Worm (Caenorhabditis elegans) whole organism, midembryonic: ENCODE results near the gene C50A2.7.
A peak's percentile ranks its signal among the peaks of the same experiment; 100 is the strongest.

Experiments used
- T22C8.4 ChIP-seq: fragments of 200-800 bp; sonication (Bioruptor generic); IDR thresholded peaks from 2 replicates; pipeline ENCODE4 v1.3.6; 2022; ENCODE audit warnings: missing genetic modification characterization, missing compliant biosample characterization
- cog-1 ChIP-seq: sonication (generic microtip); optimal IDR thresholded peaks from 2 replicates; lab custom pipeline; 2016; ENCODE audit warnings: missing genetic modification characterization, missing compliant biosample characterization
- flt-1 ChIP-seq: fragments of 200-800 bp; sonication (Bioruptor generic); IDR thresholded peaks from 2 replicates; pipeline ENCODE4 v1.3.6; 2022; ENCODE audit warnings: missing genetic modification characterization, missing compliant biosample characterization
- klf-2 ChIP-seq: fragments of 200-800 bp; sonication (Bioruptor generic); conservative IDR thresholded peaks from 2 replicates; pipeline ENCODE4 v1.3.6; 2022; ENCODE audit warnings: missing genetic modification reagents, missing genetic modification characterization, missing compliant biosample characterization
- med-1 ChIP-seq: sonication (generic microtip); optimal IDR thresholded peaks from 2 replicates; lab custom pipeline; 2017; ENCODE audit warnings: missing genetic modification characterization, mild to moderate bottlenecking, missing compliant biosample characterization, antibody characterized with exemption, missing genetic modification reagents; ENCODE audit not compliant: insufficient read depth
- ref-1 ChIP-seq: fragments of 200-800 bp; sonication (Bioruptor generic); conservative IDR thresholded peaks from 2 replicates; pipeline ENCODE4 v1.3.6; 2022; ENCODE audit warnings: missing genetic modification reagents, missing genetic modification characterization, missing compliant biosample characterization
- tab-1 ChIP-seq: fragments of 200-800 bp; sonication (Bioruptor generic); IDR thresholded peaks from 2 replicates; pipeline ENCODE4 v1.3.6; 2022; ENCODE audit warnings: missing genetic modification characterization, missing compliant biosample characterization
- ztf-23 ChIP-seq: fragments of 200-800 bp; sonication (Bioruptor generic); IDR thresholded peaks from 2 replicates; pipeline ENCODE4 v1.3.6; 2022; ENCODE audit warnings: missing genetic modification reagents, missing genetic modification characterization, missing compliant biosample characterization
- ztf-29 ChIP-seq: fragments of 200-800 bp; sonication (Bioruptor generic); IDR thresholded peaks from 2 replicates; pipeline ENCODE4 v1.3.6; 2022; ENCODE audit warnings: missing genetic modification reagents, missing genetic modification characterization, missing compliant biosample characterization

Gene C50A2.7

DNA sequence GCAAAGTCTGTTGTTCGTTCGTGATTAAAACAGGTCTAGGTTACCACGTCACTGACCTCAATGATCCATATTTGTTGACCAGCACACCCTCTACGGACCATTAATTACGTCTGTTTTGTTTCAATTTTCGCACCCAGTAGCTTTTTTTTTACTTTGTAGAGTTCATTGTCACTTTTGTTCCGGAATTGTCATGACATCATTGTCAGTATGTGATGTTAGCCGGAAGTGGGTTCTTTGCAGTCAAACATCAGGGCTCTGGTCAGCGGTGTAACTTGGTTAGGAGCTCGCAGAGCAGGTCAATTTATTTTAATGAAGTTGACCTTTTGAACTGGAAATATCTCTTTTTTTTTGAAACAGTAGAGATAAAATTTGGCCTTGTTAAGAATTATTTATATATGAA, 26.6 kb upstream of the C50A2.7 start, which contains the start of gene C44B12.6:
Gene C44B12.6, minus strand, starts transcription at position 101 of the 400 bp plus-strand sequence.
- TF ChIP-seq flt-1: no peak
- TF ChIP-seq T22C8.4 (GFP tag; lab: Robert Waterston, UW): no peak
- no peak for TF ChIP-seq cog-1

DNA sequence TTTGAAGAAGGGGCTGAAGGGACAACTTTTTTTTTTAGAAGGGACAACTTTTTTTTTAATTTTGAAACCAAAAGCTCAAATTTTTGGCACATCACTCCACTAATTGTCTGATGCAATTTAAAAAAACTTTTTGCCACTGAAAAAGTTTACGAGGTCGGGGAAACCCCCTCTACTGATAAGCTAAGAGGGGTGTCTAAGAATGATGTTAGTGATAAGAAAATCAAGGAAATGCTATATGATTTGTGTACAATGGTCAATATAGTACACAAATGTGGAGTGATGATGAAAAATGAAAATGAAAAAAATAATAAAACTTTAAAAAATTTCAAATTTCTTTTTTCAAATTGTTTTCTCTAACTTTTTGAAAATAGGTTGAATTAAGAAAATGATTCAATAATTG, 15.6 kb upstream of the C50A2.7 start:
- TF ChIP-seq klf-2 (GFP tag; lab: Robert Waterston, UW) (no peak), T22C8.4 (GFP tag; lab: Robert Waterston, UW) (no peak), ztf-29 (GFP tag; lab: Robert Waterston, UW) (no peak), ztf-23 (GFP tag; lab: Robert Waterston, UW) (no peak)

DNA sequence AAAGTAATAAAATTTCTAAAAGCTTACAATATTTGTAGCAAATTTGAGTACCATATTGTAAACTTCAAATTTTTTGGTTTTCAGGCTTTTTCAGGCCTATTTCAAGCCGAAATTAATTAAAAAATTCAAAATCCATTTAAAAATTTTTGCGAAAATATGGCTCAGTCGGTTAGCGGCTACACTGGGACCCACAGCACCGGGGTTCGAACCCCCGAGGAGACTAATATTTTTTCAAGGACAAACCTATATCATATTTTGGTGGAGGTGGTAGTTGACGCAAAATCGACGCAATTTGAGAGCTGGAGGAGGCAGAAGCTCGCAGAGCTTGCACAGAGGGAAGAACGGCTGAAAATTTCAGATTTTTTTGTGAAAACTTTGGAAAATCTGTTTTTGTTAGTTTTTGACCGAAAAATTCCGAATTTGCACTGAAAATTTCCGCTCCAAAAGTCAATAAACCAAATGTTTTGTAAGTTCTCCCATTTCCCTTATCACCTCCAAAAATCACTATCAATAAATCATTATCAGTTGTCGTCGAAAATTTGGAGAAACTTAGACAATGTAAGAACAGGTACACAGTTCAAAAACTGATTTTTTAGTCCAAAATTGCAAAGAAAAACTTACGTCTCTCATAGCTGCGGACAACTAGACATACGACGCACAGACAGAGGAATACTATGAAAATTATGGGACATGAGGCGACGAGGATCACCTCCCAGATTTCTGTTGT, 14.6 kb upstream of the C50A2.7 start:
- TF ChIP-seq ztf-23 (GFP tag; lab: Robert Waterston, UW) (no peak), med-1 (GFP tag; lab: Kevin White, UChicago) (no peak), flt-1 (no peak)

DNA sequence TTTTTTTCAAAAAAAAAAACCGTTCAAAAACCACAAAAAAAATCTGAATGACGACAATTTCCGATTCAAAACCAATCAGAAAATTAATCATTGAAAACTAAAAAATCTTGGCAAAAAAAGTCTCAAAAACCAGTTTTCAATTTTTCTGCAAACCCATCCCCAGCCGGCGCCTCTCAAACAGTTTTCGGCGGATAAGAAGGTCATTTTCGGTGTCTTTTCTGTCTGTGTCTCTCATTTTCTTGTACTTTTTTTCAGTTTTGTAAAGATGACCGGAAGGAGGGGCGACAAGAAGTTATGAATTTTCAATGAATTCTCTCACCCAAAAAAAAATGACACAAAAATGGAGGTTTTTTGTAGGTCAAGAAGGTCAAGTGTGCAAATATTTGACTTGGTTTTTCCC, 8.0 kb upstream of the C50A2.7 start:
- no peak for TF ChIP-seq ztf-29 (GFP tag; lab: Robert Waterston, UW)

DNA sequence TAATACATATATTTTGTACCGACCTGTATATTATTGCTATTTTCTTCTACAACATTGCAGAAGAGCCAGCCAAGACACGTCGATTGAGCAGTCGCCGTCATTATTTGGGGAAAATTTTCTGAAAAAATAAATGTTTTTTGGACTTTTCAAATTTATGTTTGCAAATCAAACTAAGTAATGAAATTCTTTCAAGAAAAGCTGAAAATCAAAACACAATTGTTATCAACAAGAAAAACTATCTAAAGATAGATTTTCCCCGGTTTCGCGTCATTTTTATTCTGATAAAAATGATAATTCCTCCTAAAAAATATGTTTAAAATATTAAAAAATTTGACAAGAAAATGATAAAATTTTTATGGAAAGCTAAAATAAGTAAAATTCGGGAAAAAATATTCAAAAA, 5.3 kb upstream of the C50A2.7 start, which contains the start of gene C50A2.3:
Gene C50A2.3, minus strand, starts transcription at position 101 of the 400 bp plus-strand sequence.
- TF ChIP-seq tab-1 (no peak), klf-2 (GFP tag; lab: Robert Waterston, UW) (no peak), T22C8.4 (GFP tag; lab: Robert Waterston, UW) (no peak), flt-1 (no peak), ztf-23 (GFP tag; lab: Robert Waterston, UW) (no peak), ref-1 (GFP tag; lab: Robert Waterston, UW) (no peak), med-1 (GFP tag; lab: Kevin White, UChicago) (no peak), cog-1 (no peak), ztf-29 (GFP tag; lab: Robert Waterston, UW) (no peak)

DNA sequence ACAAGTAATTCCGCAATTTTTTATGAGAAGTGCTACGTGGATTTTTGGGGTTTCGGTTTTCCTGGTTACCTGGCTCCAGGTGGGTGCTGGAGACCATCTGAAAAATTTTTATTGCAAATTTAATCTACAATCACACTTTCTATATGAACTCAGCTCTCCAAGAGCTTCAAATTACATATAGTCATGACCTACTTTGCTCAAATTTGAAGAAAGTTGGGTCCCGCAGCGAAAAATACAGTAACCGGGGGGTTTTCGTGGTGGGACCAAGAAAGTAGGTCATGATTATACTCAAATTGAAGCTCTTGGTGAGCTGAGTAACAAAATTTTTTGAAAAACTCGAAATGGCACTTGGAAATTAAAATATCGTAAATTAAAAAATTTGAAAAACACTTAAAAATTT, 2.8 kb upstream of the C50A2.7 start, which contains the start of gene ets-8:
Gene ets-8, minus strand, starts transcription at position 101 of the 400 bp plus-strand sequence.
- TF ChIP-seq cog-1 (no peak), ref-1 (GFP tag; lab: Robert Waterston, UW) (no peak), ztf-23 (GFP tag; lab: Robert Waterston, UW) (no peak), med-1 (GFP tag; lab: Kevin White, UChicago) (no peak), tab-1 (no peak), T22C8.4 (GFP tag; lab: Robert Waterston, UW) (no peak), ztf-29 (GFP tag; lab: Robert Waterston, UW) (no peak), klf-2 (GFP tag; lab: Robert Waterston, UW) (no peak), flt-1 (no peak)

DNA sequence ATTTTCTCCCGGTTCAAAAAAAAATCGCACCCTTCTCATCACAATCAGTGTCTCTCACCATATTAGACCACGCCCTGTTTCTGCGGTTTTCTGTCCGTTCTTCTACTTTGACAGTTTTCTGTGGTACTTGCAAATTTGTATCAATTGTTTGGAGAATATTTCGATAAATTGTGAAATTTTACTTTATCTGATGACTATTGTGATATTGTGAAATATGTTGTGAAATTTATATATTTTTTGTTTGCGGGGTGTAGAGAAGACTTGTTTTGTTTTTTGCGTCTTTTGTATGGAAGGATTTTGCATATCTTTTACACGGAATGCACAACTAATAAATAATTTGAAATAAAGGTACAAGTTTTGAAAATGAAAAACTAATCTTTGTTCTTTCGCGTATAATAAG, 4.1 kb downstream of the C50A2.7 start:
- TF ChIP-seq tab-1: no peak
- no peak for TF ChIP-seq klf-2 (GFP tag; lab: Robert Waterston, UW)

DNA sequence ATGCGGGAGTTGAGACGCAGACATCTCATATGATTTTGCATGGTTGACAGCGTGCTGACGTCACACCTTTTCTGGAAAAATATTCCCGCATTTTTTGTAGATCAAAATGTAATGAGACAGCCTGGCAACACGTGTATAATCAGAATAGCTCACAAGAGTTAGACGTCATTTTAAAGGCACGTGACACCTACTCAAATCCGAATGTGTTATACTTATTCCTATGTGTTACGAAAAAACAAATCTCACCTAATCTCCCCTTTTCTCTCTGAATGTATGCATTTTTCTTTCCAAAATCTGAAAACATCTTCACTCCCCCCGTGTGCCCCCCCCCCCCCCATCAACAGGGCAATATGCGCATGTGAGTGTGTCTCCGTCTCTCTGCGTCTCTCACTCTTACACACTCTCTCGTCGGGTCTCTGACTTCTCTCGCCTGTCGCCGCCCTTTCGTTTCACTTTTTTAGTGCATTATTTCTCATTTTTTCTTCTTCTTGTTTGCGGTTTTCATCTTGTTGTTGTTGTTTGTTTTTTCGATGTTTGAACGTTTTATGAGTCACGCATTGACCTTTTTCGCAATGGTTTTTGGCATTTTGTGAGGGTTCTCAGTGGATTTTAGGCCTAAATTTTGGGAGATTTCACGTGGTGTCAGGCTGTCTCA, 5.2 kb downstream of the C50A2.7 start:
- no peak for TF ChIP-seq ztf-29 (GFP tag; lab: Robert Waterston, UW)

DNA sequence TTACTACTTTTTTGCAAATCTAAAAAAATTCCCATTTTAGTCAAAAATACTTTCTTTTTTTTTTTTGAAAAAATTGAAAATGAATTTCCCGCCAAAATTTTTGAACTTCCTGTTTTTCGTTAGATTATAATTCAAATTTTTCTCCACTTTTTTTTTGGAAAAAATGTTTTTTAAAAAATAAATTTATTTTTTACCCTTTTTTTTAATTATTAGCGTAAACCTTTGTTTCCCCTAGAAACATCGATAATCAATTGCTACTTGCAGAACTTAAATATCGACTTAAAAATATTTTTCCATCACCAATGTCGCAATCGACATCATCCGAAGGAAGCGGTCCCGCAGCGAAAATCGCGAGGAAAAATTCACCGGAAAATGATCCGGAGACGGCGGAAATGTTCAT, 7.2 kb downstream of the C50A2.7 start, which contains the start of gene cec-2:
Gene cec-2, plus strand, starts transcription at position 301 of the 400 bp plus-strand sequence.
- TF ChIP-seq med-1 (GFP tag; lab: Kevin White, UChicago) (no peak), flt-1 (no peak), klf-2 (GFP tag; lab: Robert Waterston, UW) (no peak), ztf-23 (GFP tag; lab: Robert Waterston, UW) (no peak), tab-1 (no peak), ref-1 (GFP tag; lab: Robert Waterston, UW) (no peak), ztf-29 (GFP tag; lab: Robert Waterston, UW) (no peak), cog-1 (no peak), T22C8.4 (GFP tag; lab: Robert Waterston, UW) (no peak)

DNA sequence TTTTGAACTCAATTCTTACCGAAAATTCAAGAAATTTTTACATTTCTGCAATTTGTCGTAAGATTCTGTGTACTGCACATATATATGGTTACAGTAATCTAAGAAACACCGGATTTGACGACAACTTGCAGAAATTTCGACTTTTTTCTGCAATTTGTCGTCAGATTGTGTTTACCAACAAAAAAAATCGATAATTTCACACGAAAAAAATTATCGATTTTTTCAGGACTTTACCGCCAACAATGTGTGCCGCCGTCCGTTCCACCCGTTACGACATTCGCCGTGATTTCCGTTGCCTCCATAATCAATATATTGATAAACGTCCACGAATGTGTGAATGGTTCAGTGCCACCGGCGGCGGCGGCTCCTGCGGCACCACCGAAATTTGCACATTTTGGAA, 11.2 kb downstream of the C50A2.7 start:
- no peak for TF ChIP-seq ztf-23 (GFP tag; lab: Robert Waterston, UW)
- peak; percentile 73 for TF ChIP-seq T22C8.4 (GFP tag; lab: Robert Waterston, UW)

DNA sequence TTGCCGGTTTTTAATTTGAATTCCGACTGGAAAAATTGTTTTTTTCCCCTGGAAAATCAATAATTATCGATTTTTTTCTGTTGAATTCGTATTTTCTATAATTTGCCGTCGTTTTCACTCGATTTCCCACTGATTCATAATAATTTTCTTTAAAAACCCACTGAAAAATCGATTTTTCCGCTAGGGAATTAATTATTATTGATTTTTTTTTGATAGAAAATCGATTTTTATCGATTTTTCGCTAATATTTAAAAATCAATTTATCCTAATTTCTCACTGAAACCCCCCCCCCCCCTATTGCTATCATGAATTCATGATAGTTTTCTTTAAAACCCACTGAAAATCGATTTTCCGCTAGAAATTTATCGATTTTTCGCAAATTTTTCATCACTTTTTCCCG, 13.4 kb downstream of the C50A2.7 start:
- TF ChIP-seq med-1 (GFP tag; lab: Kevin White, UChicago) (no peak), ref-1 (GFP tag; lab: Robert Waterston, UW) (no peak), T22C8.4 (GFP tag; lab: Robert Waterston, UW) (no peak; the same call in 1 of the 2 replicates), ztf-29 (GFP tag; lab: Robert Waterston, UW) (no peak), ztf-23 (GFP tag; lab: Robert Waterston, UW) (no peak), klf-2 (GFP tag; lab: Robert Waterston, UW) (no peak), tab-1 (no peak), cog-1 (no peak), flt-1 (no peak)
